Worm (Caenorhabditis elegans): Measurements from ENCODE around the gene tmem-17.

ce11 chrIII:7078737-7079136 lies 8.7 kb downstream of the tmem-17 start, which contains the start of gene ZK418.6:
- no peak for TF ChIP-seq M03D4.4 (tag; optimal IDR thresholded peaks at IDR 0.05)
- no peak for TF ChIP-seq nhr-28 (tag; optimal IDR thresholded peaks at IDR 0.05)
- no peak for TF ChIP-seq snpc-4 (tag; optimal IDR thresholded peaks at IDR 0.05)
